Worm (Caenorhabditis elegans) whole organism, L1 larva: Measurements from ENCODE around the gene F21H7.5.

Experiments
- ceh-82 ChIP-seq, 3 experiments: fragments of 150-350 bp in 1 of 3; sonication (generic microtip) in 2 of 3; optimal IDR thresholded peaks; 2 replicates each; lab custom pipeline; 2014 to 2017; ENCODE audit warnings: missing biosample characterization in 3 of 3, missing genetic modification characterization in 3 of 3
- ces-1 ChIP-seq: fragments of 150-350 bp; optimal IDR thresholded peaks from 2 replicates; lab custom pipeline; 2014; ENCODE audit warnings: missing biosample characterization, missing genetic modification reagents, missing genetic modification characterization
- lin-13 ChIP-seq: fragments of 150-350 bp; optimal IDR thresholded peaks from 2 replicates; lab custom pipeline; 2014; ENCODE audit warnings: missing biosample characterization, missing genetic modification reagents, missing genetic modification characterization
- lsy-2 ChIP-seq, 2 experiments: fragments of 150-350 bp; optimal IDR thresholded peaks; 2 replicates each; lab custom pipeline; 2014; ENCODE audit warnings: missing biosample characterization in 2 of 2, missing genetic modification characterization in 2 of 2
- nhr-28 ChIP-seq: fragments of 150-350 bp; optimal IDR thresholded peaks from 2 replicates; lab custom pipeline; 2014; ENCODE audit warnings: missing biosample characterization, missing genetic modification characterization
- nhr-77 ChIP-seq: fragments of 150-350 bp; optimal IDR thresholded peaks from 2 replicates; lab custom pipeline; 2014; ENCODE audit warnings: missing biosample characterization, missing genetic modification characterization
- nhr-84 ChIP-seq: sonication (generic microtip); optimal IDR thresholded peaks from 2 replicates; lab custom pipeline; 2017; ENCODE audit warnings: missing biosample characterization, missing genetic modification characterization
- tlp-1 ChIP-seq: fragments of 150-350 bp; optimal IDR thresholded peaks from 2 replicates; lab custom pipeline; 2014; ENCODE audit warnings: missing biosample characterization, missing genetic modification characterization
- zag-1 ChIP-seq: fragments of 150-350 bp; optimal IDR thresholded peaks from 2 replicates; lab custom pipeline; 2014; ENCODE audit warnings: missing biosample characterization, missing genetic modification characterization
- zip-4 ChIP-seq: fragments of 200-800 bp; sonication (Bioruptor generic); optimal IDR thresholded peaks from 2 replicates; lab custom pipeline; 2018; ENCODE audit warnings: mild to moderate bottlenecking, missing genetic modification characterization, moderate library complexity, missing compliant biosample characterization

ce11 chrV:16233624-16234023 lies 3.7 kb upstream of the F21H7.5 start, which contains the start of gene clec-233:
- TF ChIP-seq lsy-2 (tag; optimal IDR thresholded peaks at IDR 0.05; lab: Kevin White, UChicago) (no peak), tlp-1 (no peak), nhr-28 (no peak), ceh-82 (tag; optimal IDR thresholded peaks at IDR 0.05; lab: Kevin White, UChicago) (no peak), ces-1 (GFP tag; lab: Kevin White, UChicago) (no peak), zag-1 (no peak), zip-4 (no peak), nhr-77 (tag; lab: Kevin White, UChicago) (no peak), lin-13 (GFP tag; lab: Kevin White, UChicago) (no peak), nhr-84 (tag; lab: Kevin White, UChicago) (no peak)
